Worm (Caenorhabditis elegans) whole organism, late embryonic: ENCODE results near the gene srw-134.

ENCODE experiments used
- ceh-14 ChIP-seq: sonication (generic microtip); optimal IDR thresholded peaks from 2 replicates; lab custom pipeline; 2016; ENCODE audit warnings: missing genotype, missing genetic modification characterization, missing compliant biosample characterization
- ceh-19 ChIP-seq: fragments of 200-800 bp; sonication (Bioruptor generic); optimal IDR thresholded peaks from 2 replicates; lab custom pipeline; 2018; ENCODE audit warnings: mild to moderate bottlenecking, missing genetic modification characterization, missing compliant biosample characterization
- ceh-2 ChIP-seq: sonication (generic microtip); optimal IDR thresholded peaks from 2 replicates; lab custom pipeline; 2016; ENCODE audit warnings: missing genotype, missing genetic modification characterization, missing compliant biosample characterization
- ceh-24 ChIP-seq: sonication (generic microtip); optimal IDR thresholded peaks from 2 replicates; lab custom pipeline; 2016; ENCODE audit warnings: mild to moderate bottlenecking, missing genetic modification characterization, missing compliant biosample characterization
- ceh-31 ChIP-seq: sonication (generic microtip); optimal IDR thresholded peaks from 2 replicates; lab custom pipeline; 2016; ENCODE audit warnings: missing genetic modification characterization, missing compliant biosample characterization
- ceh-48 ChIP-seq: sonication (generic microtip); optimal IDR thresholded peaks from 2 replicates; lab custom pipeline; 2016; ENCODE audit warnings: missing genetic modification characterization, inconsistent platforms, missing compliant biosample characterization
- ceh-6 ChIP-seq: fragments of 200-800 bp; sonication (Bioruptor generic); optimal IDR thresholded peaks from 2 replicates; lab custom pipeline; 2018; ENCODE audit warnings: mild to moderate bottlenecking, missing genetic modification characterization, missing compliant biosample characterization
- che-1 ChIP-seq: sonication (generic microtip); optimal IDR thresholded peaks from 2 replicates; lab custom pipeline; 2016; ENCODE audit warnings: mild to moderate bottlenecking, missing genetic modification characterization, missing compliant biosample characterization
- dve-1 ChIP-seq: sonication (generic microtip); optimal IDR thresholded peaks from 2 replicates; lab custom pipeline; 2017; ENCODE audit warnings: antibody characterized with exemption, mild to moderate bottlenecking, missing genetic modification characterization, missing compliant biosample characterization
- elt-2 ChIP-seq: sonication (generic microtip); optimal IDR thresholded peaks from 2 replicates; lab custom pipeline; 2016; ENCODE audit warnings: missing genetic modification reagents, missing genetic modification characterization, missing compliant biosample characterization
- fax-1 ChIP-seq: sonication (generic microtip); optimal IDR thresholded peaks from 2 replicates; lab custom pipeline; 2016; ENCODE audit warnings: missing genotype, missing genetic modification characterization, missing compliant biosample characterization
- fkh-6 ChIP-seq: sonication (generic microtip); optimal IDR thresholded peaks from 2 replicates; lab custom pipeline; 2016; ENCODE audit warnings: missing genetic modification characterization, missing compliant biosample characterization
- hlh-30 ChIP-seq: sonication (generic microtip); optimal IDR thresholded peaks from 2 replicates; lab custom pipeline; 2017; ENCODE audit warnings: antibody characterized with exemption, missing genetic modification characterization, missing compliant biosample characterization; ENCODE audit not compliant: insufficient read depth
- lin-11 ChIP-seq: fragments of 200-800 bp; sonication (Bioruptor generic); optimal IDR thresholded peaks from 2 replicates; lab custom pipeline; 2018; ENCODE audit warnings: mild to moderate bottlenecking, missing genetic modification characterization, missing compliant biosample characterization
- madf-2 ChIP-seq: sonication (generic microtip); optimal IDR thresholded peaks from 2 replicates; lab custom pipeline; 2017; ENCODE audit warnings: missing genetic modification characterization, missing compliant biosample characterization
- mec-3 ChIP-seq: sonication (generic microtip); optimal IDR thresholded peaks from 2 replicates; lab custom pipeline; 2016; ENCODE audit warnings: borderline replicate concordance, missing genetic modification characterization, missing compliant biosample characterization
- nfya-1 ChIP-seq: sonication (generic microtip); optimal IDR thresholded peaks from 2 replicates; lab custom pipeline; 2017; ENCODE audit warnings: missing genetic modification characterization, mild to moderate bottlenecking, missing compliant biosample characterization, antibody characterized with exemption, moderate library complexity
- nhr-11 ChIP-seq: fragments of 150-350 bp; optimal IDR thresholded peaks from 2 replicates; lab custom pipeline; 2014; ENCODE audit warnings: missing biosample characterization, missing genetic modification characterization
- nhr-232 ChIP-seq: sonication (generic microtip); optimal IDR thresholded peaks from 2 replicates; lab custom pipeline; 2016; ENCODE audit warnings: missing genetic modification characterization, missing compliant biosample characterization
- odd-2 ChIP-seq: sonication (generic microtip); optimal IDR thresholded peaks from 2 replicates; lab custom pipeline; 2017; ENCODE audit warnings: antibody characterized with exemption, mild to moderate bottlenecking, missing genetic modification characterization, missing compliant biosample characterization
- pat-9 ChIP-seq: fragments of 200-800 bp; sonication (Bioruptor generic); optimal IDR thresholded peaks from 2 replicates; lab custom pipeline; 2018; ENCODE audit warnings: mild to moderate bottlenecking, missing genetic modification characterization, moderate library complexity, missing compliant biosample characterization
- pax-1 ChIP-seq: fragments of 150-350 bp; optimal IDR thresholded peaks from 2 replicates; lab custom pipeline; 2014; ENCODE audit warnings: missing biosample characterization, missing genetic modification characterization
- pqm-1 ChIP-seq: sonication (generic microtip); optimal IDR thresholded peaks from 2 replicates; lab custom pipeline; 2016; ENCODE audit warnings: missing genetic modification characterization, missing compliant biosample characterization
- pros-1 ChIP-seq: fragments of 150-350 bp; optimal IDR thresholded peaks from 2 replicates; lab custom pipeline; 2014; ENCODE audit warnings: missing biosample characterization, missing genetic modification reagents, missing genetic modification characterization
- ref-2 ChIP-seq: sonication (generic microtip); optimal IDR thresholded peaks from 2 replicates; lab custom pipeline; 2016; ENCODE audit warnings: missing genetic modification characterization, missing compliant biosample characterization
- sox-2 ChIP-seq: fragments of 200-800 bp; sonication (Bioruptor generic); IDR thresholded peaks from 2 replicates; pipeline ENCODE4 v1.3.6; 2022; ENCODE audit warnings: missing genetic modification reagents, missing genetic modification characterization, missing compliant biosample characterization
- sox-4 ChIP-seq: sonication (generic microtip); optimal IDR thresholded peaks from 2 replicates; lab custom pipeline; 2017; ENCODE audit warnings: mild to moderate bottlenecking, missing genetic modification characterization, inconsistent platforms, missing compliant biosample characterization
- syd-9 ChIP-seq: sonication (generic microtip); optimal IDR thresholded peaks from 2 replicates; lab custom pipeline; 2016; ENCODE audit warnings: mild to moderate bottlenecking, missing genetic modification characterization, moderate library complexity, missing compliant biosample characterization
- tbx-2 ChIP-seq: sonication (generic microtip); optimal IDR thresholded peaks from 2 replicates; lab custom pipeline; 2016; ENCODE audit warnings: missing genetic modification characterization, missing compliant biosample characterization
- tbx-7 ChIP-seq: sonication (generic microtip); optimal IDR thresholded peaks from 2 replicates; lab custom pipeline; 2016; ENCODE audit warnings: missing genotype, missing genetic modification characterization, missing compliant biosample characterization
- ttx-3 ChIP-seq: sonication (generic microtip); optimal IDR thresholded peaks from 2 replicates; lab custom pipeline; 2016; ENCODE audit warnings: missing genetic modification reagents, missing genetic modification characterization, missing compliant biosample characterization
- unc-42 ChIP-seq: sonication (generic microtip); optimal IDR thresholded peaks from 2 replicates; lab custom pipeline; 2016; ENCODE audit warnings: missing genotype, missing genetic modification characterization, missing compliant biosample characterization
- unc-55 ChIP-seq: sonication (generic microtip); optimal IDR thresholded peaks from 2 replicates; lab custom pipeline; 2017; ENCODE audit warnings: missing biosample characterization, missing genetic modification reagents, missing genetic modification characterization
- ztf-16 ChIP-seq: sonication (generic microtip); optimal IDR thresholded peaks from 2 replicates; lab custom pipeline; 2017; ENCODE audit warnings: missing genetic modification characterization, missing compliant biosample characterization

The srw-134 gene

ce11 chrV:4143034-4143433, 30.6 kb upstream of the srw-134 start:
- TF ChIP-seq ceh-48 (tag; lab: Kevin White, UChicago) (peak; percentile 33), unc-42 (peak; percentile 69), ceh-14 (no peak), nhr-232 (tag; lab: Kevin White, UChicago) (no peak), unc-55 (GFP tag; lab: Kevin White, UChicago) (peak; percentile 21), ceh-31 (tag; lab: Kevin White, UChicago) (no peak), pax-1 (peak; percentile 13), pros-1 (tag; lab: Kevin White, UChicago) (no peak), nfya-1 (tag; lab: Kevin White, UChicago) (peak; percentile 42), hlh-30 (tag; lab: Kevin White, UChicago) (peak; percentile 96), elt-2 (tag; lab: Kevin White, UChicago) (peak; percentile 67)

DNA sequence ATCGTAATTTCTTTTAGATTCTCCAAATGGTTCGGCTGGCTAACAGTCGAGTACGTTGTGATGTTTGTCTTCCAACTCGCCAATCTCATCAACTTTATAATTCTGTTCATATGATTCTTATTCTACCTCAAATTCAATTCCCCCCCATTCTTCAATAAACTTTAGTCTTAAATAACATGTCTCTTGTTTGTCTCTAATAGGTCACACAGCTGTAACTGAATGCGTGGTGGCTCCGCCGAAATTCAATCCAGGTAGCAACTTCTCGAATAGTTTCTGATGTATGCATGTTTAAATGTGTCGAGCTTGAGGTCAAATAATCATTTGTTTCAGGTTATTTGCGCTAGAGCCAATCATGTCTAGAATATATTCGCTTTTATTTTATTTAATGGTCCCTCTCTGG, 26.3 kb upstream of the srw-134 start, which contains the start of gene lgc-29:
lgc-29 (plus strand) TSS at position 301 of the 400 bp plus-strand sequence.
- TF ChIP-seq nhr-11 (tag; lab: Kevin White, UChicago) (no peak), nhr-232 (tag; lab: Kevin White, UChicago) (no peak), lin-11 (tag; lab: Kevin White, UChicago) (no peak), pqm-1 (no peak), ceh-6 (GFP tag; lab: Kevin White, UChicago) (no peak), tbx-7 (tag; lab: Kevin White, UChicago) (no peak), ceh-31 (tag; lab: Kevin White, UChicago) (no peak), dve-1 (tag; lab: Kevin White, UChicago) (no peak), odd-2 (tag; lab: Kevin White, UChicago) (no peak), mec-3 (no peak)

DNA sequence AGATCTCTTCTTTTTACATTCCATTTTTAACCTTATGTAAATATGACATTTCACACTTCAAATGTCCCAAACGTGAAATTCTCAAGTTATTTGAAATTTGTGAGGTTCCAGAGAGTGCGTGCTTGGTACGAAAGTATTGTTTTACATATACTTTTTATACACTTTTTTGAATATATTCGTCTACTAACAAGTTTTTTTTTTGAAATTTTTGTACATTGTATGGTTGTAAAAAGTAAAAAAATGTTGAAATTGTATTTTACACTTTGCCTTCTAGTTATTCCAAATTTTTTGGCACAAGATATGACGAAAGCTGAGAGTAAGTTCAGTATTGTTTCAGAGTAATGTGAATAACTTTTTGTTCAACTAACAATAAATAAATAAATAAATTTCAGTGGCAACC, 22.3 kb upstream of the srw-134 start, which contains the start of gene lgc-1:
lgc-1 (plus strand) TSS at position 301 of the 400 bp plus-strand sequence.
- TF ChIP-seq ttx-3 (tag; lab: Kevin White, UChicago) (no peak), madf-2 (tag; lab: Kevin White, UChicago) (no peak), fax-1 (tag; lab: Kevin White, UChicago) (no peak), ztf-16 (tag; lab: Kevin White, UChicago) (no peak), ref-2 (tag; lab: Kevin White, UChicago) (no peak), sox-2 (GFP tag; lab: Robert Waterston, UW) (no peak), ceh-19 (GFP tag; lab: Kevin White, UChicago) (no peak), ceh-2 (tag; lab: Kevin White, UChicago) (no peak), syd-9 (tag; lab: Kevin White, UChicago) (no peak)

- TF ChIP-seq dve-1 (tag; lab: Kevin White, UChicago): peak; percentile 19
- TF ChIP-seq pat-9: no peak
Observed at ce11 chrV:4131471-4131939, 19.1 kb upstream of the srw-134 start, which contains the start of gene nhr-57. Gene nhr-57, plus strand, starts transcription at chrV:4131889.

DNA sequence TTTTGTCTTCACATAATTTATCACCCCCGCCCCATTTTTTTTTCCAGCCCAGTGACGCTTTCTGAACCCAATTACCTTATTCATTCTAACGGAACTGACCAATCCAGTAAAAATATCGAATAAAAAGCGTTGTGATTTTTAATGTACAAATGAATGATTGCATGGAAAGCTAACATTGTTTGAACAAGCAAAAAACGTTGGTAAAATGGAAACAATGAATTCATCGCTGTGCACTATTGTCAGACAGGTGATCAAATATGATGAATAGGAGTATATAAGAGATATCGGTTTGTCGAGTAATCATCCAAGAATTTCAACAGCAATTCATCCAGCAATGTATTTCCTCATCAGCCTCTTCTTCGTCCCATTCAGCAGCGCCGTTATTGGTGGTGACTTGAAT, 17.2 kb upstream of the srw-134 start, which contains the start of gene phat-4:
phat-4 (plus strand) TSS at position 301 of the 400 bp plus-strand sequence.
- TF ChIP-seq dve-1 (tag; lab: Kevin White, UChicago) (no peak), pax-1 (no peak), sox-4 (no peak)

DNA sequence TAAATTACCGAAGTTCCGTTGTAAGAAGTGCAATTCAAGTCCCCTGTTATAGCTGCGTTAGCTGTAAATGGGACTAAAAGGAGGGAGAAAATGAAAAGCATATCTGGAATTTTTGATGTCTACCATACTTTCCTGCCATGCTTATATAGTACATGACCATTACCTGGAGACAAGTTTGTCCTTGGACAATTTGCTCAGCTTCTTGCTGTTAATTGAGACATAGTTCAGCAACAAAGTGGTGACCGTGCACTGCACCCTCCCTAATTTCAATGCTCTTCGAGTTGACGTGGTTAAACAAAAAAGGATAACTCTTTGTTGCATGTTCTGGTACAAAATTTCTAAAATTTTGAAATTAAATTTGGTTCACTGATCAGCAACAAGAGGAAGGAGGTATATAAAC, 15.0 kb upstream of the srw-134 start, which contains the start of gene T05B4.13:
T05B4.13 (minus strand) TSS at position 101 of the 400 bp plus-strand sequence.
- TF ChIP-seq ceh-6 (GFP tag; lab: Kevin White, UChicago): no peak
- no peak for TF ChIP-seq tbx-2 (tag; lab: Kevin White, UChicago)
- no peak for TF ChIP-seq madf-2 (tag; lab: Kevin White, UChicago)
- TF ChIP-seq che-1: no peak
- TF ChIP-seq fkh-6 (tag; lab: Kevin White, UChicago): no peak
- TF ChIP-seq tbx-7 (tag; lab: Kevin White, UChicago): no peak
- no peak for TF ChIP-seq ceh-24
- TF ChIP-seq, all 69 proteins: peak for 0
